Worm (Caenorhabditis elegans): ENCODE measurements around the gene B0310.3.

DNA sequence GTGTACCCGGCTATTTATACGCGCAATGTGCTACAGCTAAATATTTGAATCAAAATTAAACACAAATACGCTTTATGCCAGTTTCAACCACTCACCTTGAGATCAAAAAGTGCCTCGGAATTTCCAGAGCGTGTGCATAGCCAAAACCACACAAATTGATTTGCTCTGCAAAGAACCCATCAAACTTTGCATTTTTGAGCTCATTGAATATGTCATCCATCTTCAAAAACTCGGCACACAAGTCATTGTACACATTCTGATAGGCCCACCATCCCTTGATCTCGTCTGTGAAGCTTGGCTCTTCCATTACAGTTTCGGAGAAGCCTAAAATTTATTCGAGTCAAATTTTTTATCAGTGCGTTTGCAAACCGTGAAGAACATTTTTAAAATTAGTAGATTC, 8.6 kb upstream of the B0310.3 start:
- TF ChIP-seq nhr-11 (tag; optimal IDR thresholded peaks at IDR 0.05) (no peak), dpl-1 (GFP tag; optimal IDR thresholded peaks at IDR 0.05) (no peak), mes-2 (tag; optimal IDR thresholded peaks at IDR 0.05; ENCODE audit: poor library complexity, severe bottlenecking) (no peak), ZK337.2 (GFP tag; IDR thresholded peaks at IDR 0.05) (no peak), ztf-7 (tag; optimal IDR thresholded peaks at IDR 0.05) (no peak), unc-62 (GFP tag; optimal IDR thresholded peaks at IDR 0.05 in 1 of 2) (peak in 1 of 2 experiments; percentile 96), unc-62 (tag; optimal IDR thresholded peaks at IDR 0.05) (no peak), zag-1 (tag; optimal IDR thresholded peaks at IDR 0.05) (no peak), fkh-10 (GFP tag; optimal IDR thresholded peaks at IDR 0.05) (no peak), snpc-4 (tag; optimal IDR thresholded peaks at IDR 0.05) (no peak), ZK546.5 (tag; optimal IDR thresholded peaks at IDR 0.05) (no peak), jun-1 (tag; optimal IDR thresholded peaks at IDR 0.05) (no peak), mep-1 (tag; optimal IDR thresholded peaks at IDR 0.05) (no peak)

Data from whole organism, L4 larva.